Fruit fly (Drosophila melanogaster) whole organism, embryonic: ENCODE data around the gene TBC1D16.

Source experiments
- Abd-B ChIP-seq: fragments of 200-800 bp; sonication (Bioruptor generic); optimal IDR thresholded peaks from 2 replicates; lab custom pipeline; 2018; ENCODE audit warnings: missing biosample characterization, mild to moderate bottlenecking, missing genetic modification characterization, moderate library complexity
- Bgb ChIP-seq: fragments of 200-800 bp; sonication (Bioruptor generic); IDR thresholded peaks from 2 replicates; pipeline ENCODE4 v1.3.6; 2022; ENCODE audit warnings: missing biosample characterization, missing genetic modification characterization; ENCODE audit not compliant: partially characterized antibody
- CG10543 ChIP-seq: fragments of 200-800 bp; sonication (Bioruptor generic); optimal IDR thresholded peaks from 3 replicates; lab custom pipeline; 2017; ENCODE audit warnings: missing biosample characterization, mild to moderate bottlenecking, missing genetic modification characterization, moderate library complexity
- CG11560 ChIP-seq: fragments of 200-800 bp; sonication (Bioruptor generic); IDR thresholded peaks from 3 replicates; pipeline ENCODE4 v1.3.6; 2022; ENCODE audit warnings: missing biosample characterization, missing genetic modification characterization
- CG12104 ChIP-seq: fragments of 200-800 bp; sonication (Bioruptor generic); optimal IDR thresholded peaks from 3 replicates; lab custom pipeline; 2016; ENCODE audit warnings: missing biosample characterization, missing genetic modification characterization
- CG12391 ChIP-seq: fragments of 200-800 bp; sonication (Bioruptor generic); optimal IDR thresholded peaks from 3 replicates; lab custom pipeline; 2018; ENCODE audit warnings: missing biosample characterization, mild to moderate bottlenecking, missing genetic modification characterization, moderate library complexity
- CG12659 ChIP-seq: fragments of 200-800 bp; sonication (Bioruptor generic); optimal IDR thresholded peaks from 3 replicates; lab custom pipeline; 2017; ENCODE audit warnings: mild to moderate bottlenecking, missing biosample characterization, missing genetic modification reagents, missing genetic modification characterization
- CG14965 ChIP-seq: fragments of 200-800 bp; sonication (Bioruptor generic); optimal IDR thresholded peaks from 2 replicates; lab custom pipeline; 2016; ENCODE audit warnings: missing biosample characterization, missing genetic modification characterization, borderline replicate concordance
- CG15479 ChIP-seq: fragments of 200-800 bp; sonication (Bioruptor generic); optimal IDR thresholded peaks from 3 replicates; lab custom pipeline; 2019; ENCODE audit warnings: missing biosample characterization, mild to moderate bottlenecking, missing genetic modification characterization, moderate library complexity
- CG15601 ChIP-seq: fragments of 200-800 bp; sonication (Bioruptor generic); optimal IDR thresholded peaks from 3 replicates; lab custom pipeline; 2019; ENCODE audit warnings: missing biosample characterization, mild to moderate bottlenecking, missing genetic modification characterization, moderate library complexity
- CG15696 ChIP-seq: fragments of 200-800 bp; sonication (Bioruptor generic); optimal IDR thresholded peaks from 2 replicates; lab custom pipeline; 2019; ENCODE audit warnings: missing biosample characterization, mild to moderate bottlenecking, missing genetic modification characterization, moderate library complexity
- CG17186 ChIP-seq: fragments of 200-800 bp; sonication (Bioruptor generic); optimal IDR thresholded peaks from 3 replicates; lab custom pipeline; 2017; ENCODE audit warnings: missing biosample characterization, missing genetic modification reagents, missing genetic modification characterization
- CG17385 ChIP-seq: fragments of 200-800 bp; sonication (Bioruptor generic); optimal IDR thresholded peaks from 3 replicates; lab custom pipeline; 2018; ENCODE audit warnings: missing biosample characterization, mild to moderate bottlenecking, missing genetic modification characterization
- CG1832 ChIP-seq: fragments of 200-800 bp; sonication (Bioruptor generic); optimal IDR thresholded peaks from 2 replicates; lab custom pipeline; 2017; ENCODE audit warnings: missing biosample characterization, mild to moderate bottlenecking, missing genetic modification characterization, inconsistent platforms
- CG31388 ChIP-seq: fragments of 200-800 bp; sonication (Bioruptor generic); optimal IDR thresholded peaks from 2 replicates; lab custom pipeline; 2016; ENCODE audit warnings: missing biosample characterization, missing genetic modification characterization
- CG3726 ChIP-seq: fragments of 200-800 bp; sonication (Bioruptor generic); IDR thresholded peaks from 3 replicates; pipeline ENCODE4, ENCODE4 v1.3.6; 2022; ENCODE audit warnings: missing biosample characterization, missing genetic modification characterization
- CG4404 ChIP-seq: fragments of 200-800 bp; sonication (Bioruptor generic); IDR thresholded peaks from 2 replicates; pipeline ENCODE4 v1.3.6; 2022; ENCODE audit warnings: missing biosample characterization, missing genetic modification characterization
- CG5180 ChIP-seq: fragments of 200-800 bp; sonication (Bioruptor generic); optimal IDR thresholded peaks from 3 replicates; lab custom pipeline; 2017; ENCODE audit warnings: missing biosample characterization, missing genetic modification characterization, mild to moderate bottlenecking, moderate library complexity, missing genetic modification reagents
- CG5953 ChIP-seq: fragments of 200-800 bp; sonication (Bioruptor generic); IDR thresholded peaks from 2 replicates; pipeline ENCODE4 v1.3.6; 2022; ENCODE audit warnings: missing biosample characterization, missing genetic modification characterization
- CG7271 ChIP-seq: fragments of 200-800 bp; sonication (Bioruptor generic); optimal IDR thresholded peaks from 2 replicates; lab custom pipeline; 2018; ENCODE audit warnings: missing biosample characterization, mild to moderate bottlenecking, missing genetic modification characterization, moderate library complexity
- CG8478 ChIP-seq: fragments of >200 bp; optimal IDR thresholded peaks from 2 replicates; lab custom pipeline; 2018
- Chrac-16 ChIP-seq: fragments of 200-800 bp; sonication (Bioruptor generic); optimal IDR thresholded peaks from 3 replicates; lab custom pipeline; 2016; ENCODE audit warnings: missing biosample characterization, missing genetic modification characterization
- Deaf1 ChIP-seq: fragments of 200-800 bp; optimal IDR thresholded peaks from 3 replicates; lab custom pipeline; 2019; ENCODE audit warnings: missing biosample characterization, mild to moderate bottlenecking, missing genetic modification characterization, moderate library complexity
- Dref ChIP-seq: fragments of 200-800 bp; sonication (Bioruptor generic); IDR thresholded peaks from 2 replicates; pipeline ENCODE4 v1.3.6; 2022; ENCODE audit warnings: missing biosample characterization, missing genetic modification characterization
- Fer2 ChIP-seq: fragments of 200-800 bp; sonication (Bioruptor generic); optimal IDR thresholded peaks from 2 replicates; lab custom pipeline; 2018; ENCODE audit warnings: missing biosample characterization, mild to moderate bottlenecking, missing genetic modification characterization, moderate library complexity
- Hand ChIP-seq: fragments of 200-800 bp; sonication (Bioruptor generic); optimal IDR thresholded peaks from 2 replicates; lab custom pipeline; 2017; ENCODE audit warnings: mild to moderate bottlenecking, missing biosample characterization, missing genetic modification reagents, missing genetic modification characterization
- Lpt ChIP-seq: fragments of >200 bp; optimal IDR thresholded peaks from 2 replicates; lab custom pipeline; 2018; ENCODE audit warnings: missing biosample characterization, missing genetic modification characterization
- MTF-1 ChIP-seq: fragments of 200-800 bp; sonication (Bioruptor generic); optimal IDR thresholded peaks from 2 replicates; lab custom pipeline; 2018; ENCODE audit warnings: missing biosample characterization, mild to moderate bottlenecking, missing genetic modification characterization, borderline replicate concordance
- Med ChIP-seq: fragments of 200-800 bp; sonication (Bioruptor generic); peaks from one replicate; lab custom pipeline; 2016; ENCODE audit warnings: missing biosample characterization, missing genetic modification characterization, mild to moderate bottlenecking, inconsistent platforms, moderate library complexity
- Neu2 ChIP-seq: fragments of 200-800 bp; sonication (Bioruptor generic); optimal IDR thresholded peaks from 3 replicates; lab custom pipeline; 2016; ENCODE audit warnings: missing biosample characterization, missing genetic modification characterization, borderline replicate concordance
- Opbp ChIP-seq: fragments of 200-800 bp; sonication (Bioruptor generic); IDR thresholded peaks from 3 replicates; pipeline ENCODE4 v1.3.6; 2022; ENCODE audit warnings: missing biosample characterization, missing genetic modification characterization; ENCODE audit not compliant: partially characterized antibody
- Optix ChIP-seq: fragments of 200-800 bp; sonication (Bioruptor generic); IDR thresholded peaks from 3 replicates; pipeline ENCODE4 v1.3.6; 2022; ENCODE audit warnings: missing biosample characterization, missing genetic modification characterization
- amos ChIP-seq: fragments of 200-800 bp; sonication (Bioruptor generic); IDR thresholded peaks from 2 replicates; pipeline ENCODE4 v1.3.6; 2022; ENCODE audit warnings: missing biosample characterization, missing genetic modification characterization; ENCODE audit not compliant: partially characterized antibody
- ap ChIP-seq: fragments of 200-800 bp; sonication (Bioruptor generic); IDR thresholded peaks from 2 replicates; pipeline ENCODE4 v1.3.6; 2022; ENCODE audit warnings: missing biosample characterization, missing genetic modification characterization
- ato ChIP-seq: fragments of 200-800 bp; sonication (Bioruptor generic); IDR thresholded peaks from 2 replicates; pipeline ENCODE4 v1.3.6; 2022; ENCODE audit warnings: missing biosample characterization, missing genetic modification characterization; ENCODE audit not compliant: partially characterized antibody
- dan ChIP-seq: fragments of 200-800 bp; sonication (Bioruptor generic); IDR thresholded peaks from 2 replicates; pipeline ENCODE4 v1.3.6; 2022; ENCODE audit warnings: missing biosample characterization, missing genetic modification characterization
- dmrt99B ChIP-seq: fragments of 200-800 bp; sonication (Bioruptor generic); optimal IDR thresholded peaks from 2 replicates; lab custom pipeline; 2018; ENCODE audit warnings: missing biosample characterization, mild to moderate bottlenecking, missing genetic modification characterization, moderate library complexity
- eve ChIP-seq, 2 experiments: fragments of >200 bp; optimal IDR thresholded peaks; 2 replicates each; lab custom pipeline; 2017; ENCODE audit warnings: missing biosample characterization in 2 of 2, missing genetic modification characterization in 2 of 2
- fd3F ChIP-seq: fragments of 200-800 bp; sonication (Bioruptor generic); optimal IDR thresholded peaks from 2 replicates; lab custom pipeline; 2018; ENCODE audit warnings: missing biosample characterization, mild to moderate bottlenecking, missing genetic modification characterization, moderate library complexity
- hb ChIP-seq: fragments of 200-800 bp; sonication (Bioruptor generic); IDR thresholded peaks from 3 replicates; pipeline ENCODE4 v1.3.6; 2022; ENCODE audit warnings: missing biosample characterization, missing genetic modification characterization; ENCODE audit not compliant: partially characterized antibody
- lbe ChIP-seq: fragments of 200-800 bp; sonication (Bioruptor generic); optimal IDR thresholded peaks from 2 replicates; lab custom pipeline; 2016; ENCODE audit warnings: missing biosample characterization, mild to moderate bottlenecking, missing genetic modification characterization
- lilli ChIP-seq: fragments of 200-800 bp; sonication (Bioruptor generic); optimal IDR thresholded peaks from 3 replicates; lab custom pipeline; 2016; ENCODE audit warnings: missing biosample characterization, missing genetic modification characterization
- mld ChIP-seq: fragments of 200-800 bp; sonication (Bioruptor generic); IDR thresholded peaks from 3 replicates; pipeline ENCODE4 v1.3.6; 2022; ENCODE audit warnings: missing biosample characterization, missing genetic modification characterization; ENCODE audit not compliant: partially characterized antibody
- org-1 ChIP-seq: fragments of 200-800 bp; sonication (Bioruptor generic); optimal IDR thresholded peaks from 2 replicates; lab custom pipeline; 2017; ENCODE audit warnings: missing biosample characterization, missing genetic modification characterization
- otp ChIP-seq: fragments of 200-800 bp; sonication (Bioruptor generic); IDR thresholded peaks from 3 replicates; pipeline ENCODE4, ENCODE4 v1.3.6; 2022; ENCODE audit warnings: missing biosample characterization, missing genetic modification characterization
- peb ChIP-seq: fragments of 200-800 bp; sonication (Bioruptor generic); IDR thresholded peaks from 2 replicates; pipeline ENCODE4 v1.3.6; 2022; ENCODE audit warnings: missing biosample characterization, missing genetic modification characterization
- sd ChIP-seq: fragments of 200-800 bp; sonication (Bioruptor generic); optimal IDR thresholded peaks from 3 replicates; lab custom pipeline; 2018; ENCODE audit warnings: missing biosample characterization, mild to moderate bottlenecking, missing genetic modification characterization, moderate library complexity
- sim ChIP-seq: fragments of 200-800 bp; sonication (Bioruptor generic); IDR thresholded peaks from 2 replicates; pipeline ENCODE4 v1.3.6; 2022; ENCODE audit warnings: missing biosample characterization, missing genetic modification characterization
- slp2 ChIP-seq: fragments of 200-800 bp; sonication (Bioruptor generic); optimal IDR thresholded peaks from 2 replicates; lab custom pipeline; 2016; ENCODE audit warnings: missing biosample characterization, missing genetic modification characterization
- vfl ChIP-seq: fragments of 200-800 bp; sonication (Bioruptor generic); optimal IDR thresholded peaks from 2 replicates; lab custom pipeline; 2016; ENCODE audit warnings: missing biosample characterization, missing genetic modification characterization

Gene TBC1D16

DNA sequence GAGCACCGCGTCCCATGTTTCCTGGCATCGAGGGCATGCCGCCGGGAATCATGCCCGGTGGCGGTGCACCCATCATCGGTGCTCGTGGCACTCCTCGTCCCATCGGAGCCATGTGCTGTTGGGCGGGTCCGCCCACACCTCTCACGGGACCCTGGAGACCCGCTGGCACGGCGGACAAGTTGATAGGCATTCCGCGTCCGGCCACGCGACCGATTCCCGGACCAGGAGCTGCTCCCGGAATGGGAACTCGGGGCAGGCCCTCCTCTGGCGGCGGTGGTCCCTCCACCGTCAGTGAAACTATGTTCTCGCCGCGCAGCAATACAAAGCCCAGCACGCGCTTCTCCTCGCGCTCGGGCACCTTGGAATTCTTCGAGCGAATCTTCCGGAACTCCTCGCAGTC, 9.9 kb downstream of the TBC1D16 start:
- TF ChIP-seq otp (GFP tag; lab: Robert Waterston, UW) (no peak), CG3726 (GFP tag; lab: Robert Waterston, UW) (0 out of 3 replicates have a peak, but pooled peaks have one; percentile 16), org-1 (no peak), CG12659 (no peak), lbe (GFP tag; lab: Kevin White, UChicago) (no peak), Lpt (GFP tag; lab: Kevin White, UChicago) (no peak), Opbp (GFP tag; lab: Robert Waterston, UW) (0 out of 3 replicates have a peak, but pooled peaks have one; percentile 4), CG10543 (no peak), amos (GFP tag; lab: Robert Waterston, UW) (0 out of 2 replicates have a peak, but pooled peaks have one; percentile 16), CG14965 (peak; percentile 6), CG7271 (no peak), CG31388 (GFP tag; lab: Kevin White, UChicago) (no peak), Abd-B (no peak), eve (GFP tag; optimal IDR thresholded peaks at IDR 0.05; lab: Kevin White, UChicago) (no peak), Optix (GFP tag; lab: Robert Waterston, UW) (no peak), lilli (no peak), CG5180 (GFP tag; lab: Kevin White, UChicago) (no peak), Bgb (GFP tag; lab: Robert Waterston, UW) (no peak), Deaf1 (tag; lab: Kevin White, UChicago) (no peak), ato (GFP tag; lab: Robert Waterston, UW) (0 out of 2 replicates have a peak, but pooled peaks have one; percentile 13), CG5953 (GFP tag; lab: Robert Waterston, UW) (0 out of 2 replicates have a peak, but pooled peaks have one; percentile 12), CG15479 (no peak), CG15601 (tag; lab: Kevin White, UChicago) (no peak), CG11560 (tag; lab: Robert Waterston, UW) (peak; percentile 43; the same call in 1 of the 3 replicates), vfl (GFP tag; lab: Kevin White, UChicago) (no peak), hb (peak; percentile 55; the same call in 1 of the 3 replicates), Neu2 (GFP tag; lab: Kevin White, UChicago) (no peak), CG17186 (GFP tag; lab: Kevin White, UChicago) (no peak), Fer2 (no peak), MTF-1 (GFP tag; lab: Kevin White, UChicago) (no peak), sim (GFP tag; lab: Robert Waterston, UW) (no peak), CG15696 (tag; lab: Kevin White, UChicago) (no peak), Med (peak; percentile 62), mld (GFP tag; lab: Robert Waterston, UW) (no peak), slp2 (GFP tag; lab: Kevin White, UChicago) (no peak), Chrac-16 (no peak), CG1832 (GFP tag; lab: Kevin White, UChicago) (peak; percentile 9), fd3F (GFP tag; lab: Kevin White, UChicago) (no peak), sd (tag; lab: Kevin White, UChicago) (no peak), CG4404 (GFP tag; lab: Robert Waterston, UW) (0 out of 2 replicates have a peak, but pooled peaks have one; percentile 13), CG8478 (lab: Kevin White, UChicago) (no peak), dmrt99B (tag; lab: Kevin White, UChicago) (no peak), Dref (0 out of 2 replicates have a peak, but pooled peaks have one; percentile 6), ap (GFP tag; lab: Robert Waterston, UW) (no peak), peb (GFP tag; lab: Robert Waterston, UW) (no peak), CG12104 (no peak), dan (no peak), Hand (no peak), CG12391 (tag; lab: Kevin White, UChicago) (no peak), CG17385 (GFP tag; lab: Kevin White, UChicago) (no peak)
